Worm (Caenorhabditis elegans) whole organism, L4 larva: ENCODE data around the gene K09H11.9.

Experiments
- F10B5.3 ChIP-seq: sonication (generic microtip); optimal IDR thresholded peaks from 2 replicates; lab custom pipeline; 2016; ENCODE audit warnings: mild to moderate bottlenecking, missing genetic modification characterization, missing compliant biosample characterization
- F26F4.8 ChIP-seq: fragments of 200-800 bp; sonication (Bioruptor generic); conservative IDR thresholded peaks from 2 replicates; pipeline ENCODE4 v1.3.6; 2022; ENCODE audit warnings: missing genetic modification characterization, missing compliant biosample characterization
- T20F7.1 ChIP-seq: fragments of 200-800 bp; sonication (Bioruptor generic); optimal IDR thresholded peaks from 2 replicates; lab custom pipeline; 2018; ENCODE audit warnings: mild to moderate bottlenecking, missing genetic modification characterization, missing compliant biosample characterization
- Y75B8A.6 ChIP-seq: fragments of 200-800 bp; sonication (Bioruptor generic); IDR thresholded peaks from 2 replicates; pipeline ENCODE4 v1.3.6; 2022; ENCODE audit warnings: missing genetic modification reagents, missing genetic modification characterization, missing compliant biosample characterization
- ZK337.2 ChIP-seq: fragments of 200-800 bp; sonication (Bioruptor generic); IDR thresholded peaks from 2 replicates; pipeline ENCODE4 v1.3.6; 2022; ENCODE audit warnings: missing genetic modification reagents, missing genetic modification characterization, missing compliant biosample characterization
- ZK546.5 ChIP-seq, 2 experiments: sonication (generic microtip); optimal IDR thresholded peaks; 2 replicates each; lab custom pipeline; 2017; ENCODE audit warnings: missing biosample characterization in 2 of 2, missing genetic modification characterization in 2 of 2
- aly-2 ChIP-seq: sonication (generic microtip); optimal IDR thresholded peaks from 2 replicates; lab custom pipeline; 2018; ENCODE audit warnings: missing biosample characterization, missing genetic modification characterization
- attf-4 ChIP-seq: sonication (generic microtip); optimal IDR thresholded peaks from 3 replicates; lab custom pipeline; 2017; ENCODE audit warnings: missing biosample characterization, missing genetic modification characterization
- ceh-20 ChIP-seq: fragments of 200-800 bp; sonication (Bioruptor generic); IDR thresholded peaks from 2 replicates; pipeline ENCODE4 v1.3.6; 2022; ENCODE audit warnings: missing genetic modification reagents, missing genetic modification characterization, missing compliant biosample characterization
- ceh-32 ChIP-seq: sonication (generic microtip); optimal IDR thresholded peaks from 2 replicates; lab custom pipeline; 2016; ENCODE audit warnings: mild to moderate bottlenecking, missing genetic modification characterization, missing compliant biosample characterization; ENCODE audit not compliant: poor library complexity
- ceh-44 ChIP-seq: fragments of 200-800 bp; sonication (Bioruptor generic); IDR thresholded peaks from 2 replicates; pipeline ENCODE4 v1.3.6; 2022; ENCODE audit warnings: missing genetic modification reagents, missing genetic modification characterization, missing compliant biosample characterization
- ceh-62 ChIP-seq: sonication (generic microtip); optimal IDR thresholded peaks from 2 replicates; lab custom pipeline; 2017; ENCODE audit warnings: missing biosample characterization, missing genetic modification characterization
- ceh-82 ChIP-seq: sonication (generic microtip); optimal IDR thresholded peaks from 2 replicates; lab custom pipeline; 2017; ENCODE audit warnings: missing biosample characterization, missing genetic modification characterization
- ces-1 ChIP-seq: fragments of 150-350 bp; sonication (generic microtip); optimal IDR thresholded peaks from 4 replicates; lab custom pipeline; 2014; ENCODE audit warnings: missing biosample characterization, missing genetic modification reagents, missing genetic modification characterization
- cey-2 ChIP-seq: sonication (generic microtip); optimal IDR thresholded peaks from 3 replicates; lab custom pipeline; 2017; ENCODE audit warnings: missing genetic modification characterization, mild to moderate bottlenecking, missing compliant biosample characterization, antibody characterized with exemption, borderline replicate concordance; ENCODE audit not compliant: insufficient read depth
- ctbp-1 ChIP-seq: fragments of 200-800 bp; sonication (Bioruptor generic); IDR thresholded peaks from 2 replicates; pipeline ENCODE4 v1.3.6; 2022; ENCODE audit warnings: missing genetic modification reagents, missing genetic modification characterization, missing compliant biosample characterization
- daf-16 ChIP-seq, 3 experiments: sonication (generic microtip); optimal IDR thresholded peaks; 2 replicates each; lab custom pipeline; 2016 to 2017; ENCODE audit warnings: missing genetic modification characterization in 3 of 3, missing genetic modification reagents in 3 of 3, mild to moderate bottlenecking in 2 of 3, missing compliant biosample characterization in 2 of 3, missing biosample characterization in 1 of 3, moderate library complexity in 1 of 3
- daf-8 ChIP-seq: fragments of 200-800 bp; sonication (Bioruptor generic); IDR thresholded peaks from 2 replicates; pipeline ENCODE4 v1.3.6; 2022; ENCODE audit warnings: missing genetic modification characterization, missing compliant biosample characterization
- dmd-6 ChIP-seq: fragments of 200-800 bp; sonication (Bioruptor generic); IDR thresholded peaks from 2 replicates; pipeline ENCODE4 v1.3.6; 2022; ENCODE audit warnings: missing genetic modification reagents, missing genetic modification characterization, missing compliant biosample characterization
- dmd-8 ChIP-seq: fragments of 200-800 bp; sonication (Bioruptor generic); IDR thresholded peaks from 2 replicates; pipeline ENCODE4 v1.3.6; 2022; ENCODE audit warnings: missing genetic modification characterization, missing compliant biosample characterization
- duxl-1 ChIP-seq: sonication (generic microtip); optimal IDR thresholded peaks from 2 replicates; lab custom pipeline; 2016; ENCODE audit warnings: mild to moderate bottlenecking, missing genetic modification characterization, moderate library complexity, missing compliant biosample characterization; ENCODE audit not compliant: poor library complexity
- gei-8 ChIP-seq: fragments of 200-800 bp; sonication (Bioruptor generic); optimal IDR thresholded peaks from 2 replicates; lab custom pipeline; 2018; ENCODE audit warnings: mild to moderate bottlenecking, missing genetic modification characterization, missing compliant biosample characterization
- hlh-11 ChIP-seq: fragments of 200-800 bp; sonication (Bioruptor generic); optimal IDR thresholded peaks from 2 replicates; lab custom pipeline; 2018; ENCODE audit warnings: mild to moderate bottlenecking, missing genetic modification characterization, missing compliant biosample characterization
- hlh-30 ChIP-seq: sonication (generic microtip); optimal IDR thresholded peaks from 2 replicates; lab custom pipeline; 2017; ENCODE audit warnings: antibody characterized with exemption, mild to moderate bottlenecking, missing genetic modification characterization, missing compliant biosample characterization; ENCODE audit not compliant: insufficient read depth
- hmg-1.1 ChIP-seq: fragments of 200-800 bp; sonication (Bioruptor generic); IDR thresholded peaks from 2 replicates; pipeline ENCODE4 v1.3.6; 2022; ENCODE audit warnings: missing genetic modification reagents, missing genetic modification characterization, missing compliant biosample characterization
- lin-13 ChIP-seq: fragments of 150-350 bp; optimal IDR thresholded peaks from 2 replicates; lab custom pipeline; 2014; ENCODE audit warnings: missing biosample characterization, missing genetic modification reagents, missing genetic modification characterization
- lin-29 ChIP-seq: fragments of 200-800 bp; sonication (Bioruptor generic); IDR thresholded peaks from 2 replicates; pipeline ENCODE4 v1.3.6; 2022; ENCODE audit warnings: missing genetic modification reagents, missing genetic modification characterization, missing compliant biosample characterization
- madf-9 ChIP-seq: fragments of 200-800 bp; sonication (Bioruptor generic); conservative IDR thresholded peaks from 2 replicates; pipeline ENCODE4 v1.3.6; 2022; ENCODE audit warnings: missing genetic modification reagents, missing genetic modification characterization, missing compliant biosample characterization
- mdt-29 ChIP-seq: fragments of 200-800 bp; sonication (Bioruptor generic); IDR thresholded peaks from 2 replicates; pipeline ENCODE4 v1.3.6; 2022; ENCODE audit warnings: missing genetic modification reagents, missing genetic modification characterization, missing compliant biosample characterization
- mxl-3 ChIP-seq: fragments of 200-800 bp; sonication (Bioruptor generic); optimal IDR thresholded peaks from 2 replicates; lab custom pipeline; 2018; ENCODE audit warnings: mild to moderate bottlenecking, missing genetic modification characterization, missing compliant biosample characterization
- nhr-28 ChIP-seq: fragments of 150-350 bp; optimal IDR thresholded peaks from 2 replicates; lab custom pipeline; 2014; ENCODE audit warnings: missing biosample characterization, missing genetic modification characterization
- nhr-41 ChIP-seq: fragments of 200-800 bp; sonication (Bioruptor generic); IDR thresholded peaks from 2 replicates; pipeline ENCODE4 v1.3.6; 2022; ENCODE audit warnings: missing genetic modification reagents, missing genetic modification characterization, missing compliant biosample characterization
- nhr-42 ChIP-seq: fragments of 200-800 bp; sonication (Bioruptor generic); IDR thresholded peaks from 2 replicates; pipeline ENCODE4 v1.3.6; 2022; ENCODE audit warnings: missing genetic modification characterization, missing compliant biosample characterization
- nhr-48 ChIP-seq: sonication (generic microtip); optimal IDR thresholded peaks from 2 replicates; lab custom pipeline; 2016; ENCODE audit warnings: mild to moderate bottlenecking, missing genetic modification characterization, missing compliant biosample characterization
- nhr-77 ChIP-seq: fragments of 150-350 bp; optimal IDR thresholded peaks from 2 replicates; lab custom pipeline; 2014; ENCODE audit warnings: missing biosample characterization, missing genetic modification characterization
- pha-4 ChIP-seq, 2 experiments: fragments of 150-350 bp in 1 of 2; fragments of 200-800 bp in 1 of 2; sonication (Bioruptor generic) in 1 of 2; IDR thresholded peaks in 1 of 2; optimal IDR thresholded peaks in 1 of 2; 2 replicates each; pipeline versions ENCODE4 v1.3.6 to Lab custom; 2014 to 2022; ENCODE audit warnings: missing genetic modification characterization in 2 of 2, missing genetic modification reagents in 2 of 2, missing biosample characterization in 1 of 2, missing compliant biosample characterization in 1 of 2
- php-3 ChIP-seq: fragments of 200-800 bp; sonication (Bioruptor generic); IDR thresholded peaks from 2 replicates; pipeline ENCODE4 v1.3.6; 2022; ENCODE audit warnings: missing genetic modification reagents, missing genetic modification characterization, missing compliant biosample characterization
- pqm-1 ChIP-seq: sonication (generic microtip); optimal IDR thresholded peaks from 2 replicates; lab custom pipeline; 2017; ENCODE audit warnings: missing biosample characterization, missing genetic modification characterization
- saeg-2 ChIP-seq: fragments of 200-800 bp; sonication (Bioruptor generic); IDR thresholded peaks from 2 replicates; pipeline ENCODE4 v1.3.6; 2022; ENCODE audit warnings: missing genetic modification reagents, missing genetic modification characterization, missing compliant biosample characterization
- sdz-12 ChIP-seq: fragments of 200-800 bp; sonication (Bioruptor generic); optimal IDR thresholded peaks from 2 replicates; lab custom pipeline; 2018; ENCODE audit warnings: mild to moderate bottlenecking, missing genetic modification characterization, missing compliant biosample characterization
- set-16 ChIP-seq: fragments of 200-800 bp; sonication (Bioruptor generic); IDR thresholded peaks from 2 replicates; pipeline ENCODE4 v1.3.6; 2022; ENCODE audit warnings: missing genetic modification reagents, missing genetic modification characterization, missing compliant biosample characterization
- skn-1 ChIP-seq: fragments of 150-350 bp; optimal IDR thresholded peaks from 2 replicates; lab custom pipeline; 2014; ENCODE audit warnings: missing biosample characterization, missing genetic modification characterization
- snpc-1.2 ChIP-seq: fragments of 200-800 bp; sonication (Bioruptor generic); IDR thresholded peaks from 2 replicates; pipeline ENCODE4 v1.3.6; 2022; ENCODE audit warnings: missing genetic modification reagents, missing genetic modification characterization, missing compliant biosample characterization
- snpc-4 ChIP-seq: fragments of 150-350 bp; optimal IDR thresholded peaks from 2 replicates; lab custom pipeline; 2014; ENCODE audit warnings: missing biosample characterization, missing genetic modification characterization
- tag-97 ChIP-seq: fragments of 200-800 bp; sonication (Bioruptor generic); IDR thresholded peaks from 2 replicates; pipeline ENCODE4 v1.3.6; 2022; ENCODE audit warnings: missing genetic modification characterization, missing compliant biosample characterization
- unc-130 ChIP-seq: sonication (generic microtip); optimal IDR thresholded peaks from 2 replicates; lab custom pipeline; 2016; ENCODE audit warnings: missing genetic modification reagents, missing genetic modification characterization, missing compliant biosample characterization
- unc-62 ChIP-seq, 3 experiments: fragments of 150-350 bp in 1 of 3; sonication (generic microtip); optimal IDR thresholded peaks in 2 of 3; peaks in 1 of 3; 1 replicate in 1 of 3; 2 replicates in 2 of 3; lab custom pipeline; 2014 to 2017; ENCODE audit warnings: missing biosample characterization in 3 of 3, missing genetic modification characterization in 3 of 3, missing genetic modification reagents in 3 of 3, missing genotype in 1 of 3
- vab-7 ChIP-seq: fragments of 200-800 bp; sonication (Bioruptor generic); IDR thresholded peaks from 2 replicates; pipeline ENCODE4 v1.3.6; 2022; ENCODE audit warnings: missing genetic modification reagents, missing genetic modification characterization, missing compliant biosample characterization
- zag-1 ChIP-seq: fragments of 150-350 bp; optimal IDR thresholded peaks from 2 replicates; lab custom pipeline; 2014; ENCODE audit warnings: missing biosample characterization, missing genetic modification characterization
- ztf-11 ChIP-seq: fragments of 150-350 bp; optimal IDR thresholded peaks from 2 replicates; lab custom pipeline; 2014; ENCODE audit warnings: missing biosample characterization, missing genetic modification characterization

Gene K09H11.9

DNA sequence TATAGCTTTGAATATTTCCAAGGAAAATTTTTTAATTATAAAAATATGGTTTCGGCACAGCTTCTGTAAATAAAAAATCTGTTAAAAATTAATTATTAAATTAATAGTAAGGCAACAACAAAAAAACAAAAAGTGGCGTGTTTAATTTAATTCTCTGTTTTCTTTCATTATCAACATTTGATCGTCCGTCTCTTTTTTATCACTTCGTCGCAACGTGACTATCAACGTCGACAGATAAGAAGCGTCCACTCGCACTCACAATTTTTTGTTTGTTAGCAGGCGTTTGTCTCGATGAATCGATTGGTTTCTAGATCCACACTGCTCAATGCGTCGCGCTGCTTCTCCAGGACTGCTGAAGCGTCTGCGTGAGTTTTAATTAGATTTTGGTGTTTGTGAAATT lies 3.8 kb downstream of the K09H11.9 start, which contains the start of gene gcst-1 (continued):
- TF ChIP-seq daf-16 (GFP tag; optimal IDR thresholded peaks at IDR 0.05; lab: Kevin White, UChicago) (no peak), daf-16 (tag; optimal IDR thresholded peaks at IDR 0.05; lab: Kevin White, UChicago) (peak; percentile 89), aly-2 (tag; lab: Kevin White, UChicago) (no peak), hmg-1.1 (GFP tag; lab: Robert Waterston, UW) (no peak), ZK337.2 (GFP tag; lab: Robert Waterston, UW) (no peak), pha-4 (GFP tag; IDR thresholded peaks at IDR 0.05; lab: Robert Waterston, UW) (no peak), pha-4 (tag; optimal IDR thresholded peaks at IDR 0.05; lab: Kevin White, UChicago) (no peak), T20F7.1 (no peak), dmd-6 (peak; percentile 83), ztf-11 (tag; lab: Kevin White, UChicago) (no peak), snpc-4 (no peak), ceh-20 (GFP tag; lab: Robert Waterston, UW) (no peak), daf-8 (GFP tag; lab: Robert Waterston, UW) (no peak), snpc-1.2 (no peak), F10B5.3 (peak; percentile 12), gei-8 (GFP tag; lab: Kevin White, UChicago) (no peak), lin-13 (GFP tag; lab: Kevin White, UChicago) (no peak), mdt-29 (GFP tag; lab: Robert Waterston, UW) (no peak), unc-62 (GFP tag; optimal IDR thresholded peaks at IDR 0.05 in 1 of 2; lab: Kevin White, UChicago) (no peak), unc-62 (tag; optimal IDR thresholded peaks at IDR 0.05; lab: Kevin White, UChicago) (no peak), mxl-3 (GFP tag; lab: Kevin White, UChicago) (peak; percentile 72), ZK546.5 (tag; optimal IDR thresholded peaks at IDR 0.05; lab: Kevin White, UChicago) (no peak), cey-2 (no peak), attf-4 (tag; lab: Kevin White, UChicago) (no peak), duxl-1 (tag; lab: Kevin White, UChicago) (no peak), nhr-48 (peak; percentile 14), F26F4.8 (GFP tag; lab: Robert Waterston, UW) (no peak), ces-1 (GFP tag; lab: Kevin White, UChicago) (no peak), ctbp-1 (GFP tag; lab: Robert Waterston, UW) (no peak), saeg-2 (GFP tag; lab: Robert Waterston, UW) (no peak), ceh-62 (tag; lab: Kevin White, UChicago) (no peak), nhr-41 (GFP tag; lab: Robert Waterston, UW) (no peak), skn-1 (tag; lab: Kevin White, UChicago) (no peak), php-3 (peak; percentile 62; the same call in 1 of the 2 replicates), ceh-44 (no peak), pqm-1 (tag; lab: Kevin White, UChicago) (peak; percentile 33), madf-9 (GFP tag; lab: Robert Waterston, UW) (no peak), nhr-28 (peak; percentile 80), sdz-12 (GFP tag; lab: Kevin White, UChicago) (no peak), hlh-30 (tag; lab: Kevin White, UChicago) (peak; percentile 62), hlh-11 (tag; lab: Kevin White, UChicago) (peak; percentile 65), dmd-8 (GFP tag; lab: Robert Waterston, UW) (no peak), nhr-77 (tag; lab: Kevin White, UChicago) (peak; percentile 49), unc-130 (no peak), ceh-82 (tag; lab: Kevin White, UChicago) (no peak), ceh-32 (tag; lab: Kevin White, UChicago) (no peak), nhr-42 (GFP tag; lab: Robert Waterston, UW) (no peak), vab-7 (GFP tag; lab: Robert Waterston, UW) (no peak), zag-1 (tag; lab: Kevin White, UChicago) (no peak), lin-29 (GFP tag; lab: Robert Waterston, UW) (no peak), Y75B8A.6 (GFP tag; lab: Robert Waterston, UW) (no peak), set-16 (GFP tag; lab: Robert Waterston, UW) (no peak), tag-97 (GFP tag; lab: Robert Waterston, UW) (no peak)
